Fruit fly (Drosophila melanogaster) whole organism, embryonic: ENCODE measurements around the gene Srp9.
A peak's percentile ranks its signal among the peaks of the same experiment; 100 is the strongest.

Experiments
- CG10366 ChIP-seq: fragments of 200-800 bp; sonication (Bioruptor generic); IDR thresholded peaks from 2 replicates; pipeline ENCODE4 v1.3.6; 2022; ENCODE audit warnings: missing biosample characterization, missing genetic modification characterization
- CG10431 ChIP-seq: fragments of 200-800 bp; sonication (Bioruptor generic); optimal IDR thresholded peaks from 3 replicates; lab custom pipeline; 2018; ENCODE audit warnings: missing biosample characterization, mild to moderate bottlenecking, missing genetic modification characterization
- CG11247 ChIP-seq: fragments of 200-800 bp; sonication (Bioruptor generic); IDR thresholded peaks from 2 replicates; pipeline ENCODE4 v1.3.6; 2022; ENCODE audit warnings: missing biosample characterization, missing genetic modification characterization
- CG11456 ChIP-seq: fragments of 200-800 bp; sonication (Bioruptor generic); IDR thresholded peaks from 3 replicates; pipeline ENCODE4 v1.3.6; 2022; ENCODE audit warnings: missing biosample characterization, missing genetic modification characterization
- CG11695 ChIP-seq: fragments of 200-800 bp; sonication (Bioruptor generic); IDR thresholded peaks from 3 replicates; pipeline ENCODE4 v1.3.6; 2022; ENCODE audit warnings: missing biosample characterization, missing genetic modification characterization
- CG12104 ChIP-seq: fragments of 200-800 bp; sonication (Bioruptor generic); optimal IDR thresholded peaks from 3 replicates; lab custom pipeline; 2016; ENCODE audit warnings: missing biosample characterization, missing genetic modification characterization
- CG12219 ChIP-seq: fragments of 200-800 bp; sonication (Bioruptor generic); optimal IDR thresholded peaks from 3 replicates; lab custom pipeline; 2018; ENCODE audit warnings: missing biosample characterization, mild to moderate bottlenecking, missing genetic modification characterization
- CG14667 ChIP-seq: fragments of 200-800 bp; sonication (Bioruptor generic); IDR thresholded peaks from 2 replicates; pipeline ENCODE4 v1.3.6; 2022; ENCODE audit warnings: missing biosample characterization, missing genetic modification characterization
- CG14710 ChIP-seq: fragments of 200-800 bp; sonication (Bioruptor generic); optimal IDR thresholded peaks from 3 replicates; lab custom pipeline; 2019; ENCODE audit warnings: missing biosample characterization, mild to moderate bottlenecking, missing genetic modification characterization, moderate library complexity
- CG1529 ChIP-seq: fragments of 200-800 bp; sonication (Bioruptor generic); optimal IDR thresholded peaks from 3 replicates; lab custom pipeline; 2018; ENCODE audit warnings: missing biosample characterization, missing genetic modification characterization
- CG17328 ChIP-seq: fragments of 200-800 bp; sonication (Bioruptor generic); IDR thresholded peaks from 2 replicates; pipeline ENCODE4 v1.3.6; 2022; ENCODE audit warnings: missing biosample characterization, missing genetic modification characterization
- CG18764 ChIP-seq: fragments of 200-800 bp; sonication (Bioruptor generic); optimal IDR thresholded peaks from 3 replicates; lab custom pipeline; 2016; ENCODE audit warnings: missing biosample characterization, missing genetic modification characterization
- CG2202 ChIP-seq: fragments of 200-800 bp; sonication (Bioruptor generic); optimal IDR thresholded peaks from 2 replicates; lab custom pipeline; 2018; ENCODE audit warnings: missing biosample characterization, mild to moderate bottlenecking, missing genetic modification characterization
- CG31388 ChIP-seq: fragments of 200-800 bp; sonication (Bioruptor generic); optimal IDR thresholded peaks from 2 replicates; lab custom pipeline; 2016; ENCODE audit warnings: missing biosample characterization, missing genetic modification characterization
- CG34376 ChIP-seq: fragments of 200-800 bp; sonication (Bioruptor generic); optimal IDR thresholded peaks from 2 replicates; lab custom pipeline; 2018; ENCODE audit warnings: missing biosample characterization, mild to moderate bottlenecking, missing genetic modification characterization
- CG4424 ChIP-seq: fragments of 200-800 bp; sonication (Bioruptor generic); optimal IDR thresholded peaks from 3 replicates; lab custom pipeline; 2016; ENCODE audit warnings: missing biosample characterization, missing genetic modification characterization
- CG4707 ChIP-seq: fragments of 200-800 bp; sonication (Bioruptor generic); optimal IDR thresholded peaks from 2 replicates; lab custom pipeline; 2018; ENCODE audit warnings: missing biosample characterization, mild to moderate bottlenecking, missing genetic modification characterization, moderate library complexity
- CG6175 ChIP-seq: fragments of 200-800 bp; sonication (Bioruptor generic); IDR thresholded peaks from 3 replicates; pipeline ENCODE4 v1.3.6; 2022; ENCODE audit warnings: missing biosample characterization, missing genetic modification characterization
- CG7357 ChIP-seq: fragments of 200-800 bp; sonication (Bioruptor generic); IDR thresholded peaks from 3 replicates; pipeline ENCODE4 v1.3.6; 2022; ENCODE audit warnings: missing biosample characterization, missing genetic modification characterization
- CG7745 ChIP-seq: fragments of 200-800 bp; sonication (Bioruptor generic); optimal IDR thresholded peaks from 2 replicates; lab custom pipeline; 2018; ENCODE audit warnings: missing biosample characterization, mild to moderate bottlenecking, missing genetic modification characterization, moderate library complexity
- CG7928 ChIP-seq: fragments of 200-800 bp; sonication (Bioruptor generic); optimal IDR thresholded peaks from 2 replicates; lab custom pipeline; 2017; ENCODE audit warnings: missing biosample characterization, mild to moderate bottlenecking, missing genetic modification characterization
- CG8290 ChIP-seq, 3 experiments: fragments of 200-800 bp; sonication (Bioruptor generic); optimal IDR thresholded peaks; 2 replicates each; lab custom pipeline; 2016 to 2019; ENCODE audit warnings: missing biosample characterization in 3 of 3, missing genetic modification characterization in 3 of 3, mild to moderate bottlenecking in 2 of 3, moderate library complexity in 1 of 3
- CG8944 ChIP-seq: fragments of 200-800 bp; sonication (Bioruptor generic); optimal IDR thresholded peaks from 3 replicates; lab custom pipeline; 2016; ENCODE audit warnings: missing biosample characterization, missing genetic modification characterization
- CG9437 ChIP-seq: fragments of 200-800 bp; sonication (Bioruptor generic); optimal IDR thresholded peaks from 2 replicates; lab custom pipeline; 2018; ENCODE audit warnings: missing biosample characterization, mild to moderate bottlenecking, missing genetic modification characterization
- D ChIP-seq, 2 experiments: fragments of 200-800 bp in 1 of 2; fragments of >200 bp in 1 of 2; sonication (Bioruptor generic) in 1 of 2; optimal IDR thresholded peaks; 2 replicates in 1 of 2; 3 replicates in 1 of 2; lab custom pipeline; 2017; ENCODE audit warnings: mild to moderate bottlenecking in 1 of 2, missing biosample characterization in 1 of 2, missing genetic modification characterization in 1 of 2, missing genetic modification reagents in 1 of 2
- Fer2 ChIP-seq: fragments of 200-800 bp; sonication (Bioruptor generic); optimal IDR thresholded peaks from 2 replicates; lab custom pipeline; 2018; ENCODE audit warnings: missing biosample characterization, mild to moderate bottlenecking, missing genetic modification characterization, moderate library complexity
- HLH4C ChIP-seq: fragments of 200-800 bp; sonication (Bioruptor generic); IDR thresholded peaks from 3 replicates; pipeline ENCODE4 v1.3.6; 2022; ENCODE audit warnings: missing biosample characterization, missing genetic modification characterization; ENCODE audit not compliant: partially characterized antibody
- Optix ChIP-seq: fragments of 200-800 bp; sonication (Bioruptor generic); IDR thresholded peaks from 3 replicates; pipeline ENCODE4 v1.3.6; 2022; ENCODE audit warnings: missing biosample characterization, missing genetic modification characterization
- Sry-δ ChIP-seq: fragments of 200-800 bp; sonication (Bioruptor generic); optimal IDR thresholded peaks from 2 replicates; lab custom pipeline; 2016; ENCODE audit warnings: missing biosample characterization, missing genetic modification characterization
- ap ChIP-seq: fragments of 200-800 bp; sonication (Bioruptor generic); IDR thresholded peaks from 2 replicates; pipeline ENCODE4 v1.3.6; 2022; ENCODE audit warnings: missing biosample characterization, missing genetic modification characterization
- ase ChIP-seq: fragments of 200-800 bp; sonication (Bioruptor generic); IDR thresholded peaks from 3 replicates; pipeline ENCODE4 v1.3.6; 2022; ENCODE audit warnings: missing biosample characterization, missing genetic modification characterization
- az2 ChIP-seq: fragments of 200-800 bp; sonication (Bioruptor generic); optimal IDR thresholded peaks from 3 replicates; lab custom pipeline; 2016; ENCODE audit warnings: missing biosample characterization, missing genetic modification characterization
- dpn ChIP-seq, 2 experiments: fragments of 200-800 bp; sonication (Bioruptor generic); optimal IDR thresholded peaks; 3 replicates each; lab custom pipeline; 2016; ENCODE audit warnings: missing biosample characterization in 2 of 2, missing genetic modification characterization in 2 of 2
- en ChIP-seq: fragments of 200-800 bp; sonication (Bioruptor generic); optimal IDR thresholded peaks from 2 replicates; lab custom pipeline; 2016; ENCODE audit warnings: missing biosample characterization, missing genetic modification characterization
- ken ChIP-seq: fragments of 200-800 bp; sonication (Bioruptor generic); IDR thresholded peaks from 3 replicates; pipeline ENCODE4 v1.3.6; 2022; ENCODE audit warnings: missing biosample characterization, missing genetic modification characterization
- knrl ChIP-seq: fragments of 200-800 bp; sonication (Bioruptor generic); IDR thresholded peaks from 3 replicates; pipeline ENCODE4 v1.3.6; 2022; ENCODE audit warnings: missing biosample characterization, missing genetic modification characterization; ENCODE audit not compliant: partially characterized antibody
- lov ChIP-seq, 2 experiments: fragments of 200-800 bp in 1 of 2; fragments of >200 bp in 1 of 2; sonication (Bioruptor generic) in 1 of 2; IDR thresholded peaks in 1 of 2; optimal IDR thresholded peaks in 1 of 2; 2 replicates in 1 of 2; 3 replicates in 1 of 2; pipeline versions ENCODE4 v1.3.6 to Lab custom; 2017 to 2022; ENCODE audit warnings: missing biosample characterization in 1 of 2, missing genetic modification characterization in 1 of 2
- prd ChIP-seq, 3 experiments: fragments of >200 bp in 2 of 3; fragments of 200-800 bp in 1 of 3; sonication (Bioruptor generic) in 1 of 3; optimal IDR thresholded peaks in 2 of 3; IDR thresholded peaks in 1 of 3; 2 replicates in 2 of 3; 3 replicates in 1 of 3; pipeline versions ENCODE4 v1.3.6 to Lab custom; 2017 to 2022; ENCODE audit warnings: missing biosample characterization in 1 of 3, missing genetic modification characterization in 1 of 3
- ranshi ChIP-seq: fragments of 200-800 bp; sonication (Bioruptor generic); IDR thresholded peaks from 2 replicates; pipeline ENCODE4 v1.3.6; 2022; ENCODE audit warnings: missing biosample characterization, missing genetic modification characterization
- sc ChIP-seq, 3 experiments: fragments of >200 bp in 2 of 3; fragments of 200-800 bp in 1 of 3; sonication (Bioruptor generic) in 1 of 3; optimal IDR thresholded peaks; 2 replicates in 2 of 3; 3 replicates in 1 of 3; lab custom pipeline; 2017; ENCODE audit warnings: mild to moderate bottlenecking in 1 of 3, missing biosample characterization in 1 of 3, missing genetic modification characterization in 1 of 3, missing genetic modification reagents in 1 of 3
- sens-2 ChIP-seq: fragments of 200-800 bp; sonication (Bioruptor generic); IDR thresholded peaks from 2 replicates; pipeline ENCODE4 v1.3.6; 2022; ENCODE audit warnings: missing biosample characterization, missing genetic modification characterization
- stwl ChIP-seq: fragments of 200-800 bp; sonication (Bioruptor generic); optimal IDR thresholded peaks from 3 replicates; lab custom pipeline; 2018; ENCODE audit warnings: missing biosample characterization, mild to moderate bottlenecking, missing genetic modification characterization, moderate library complexity
- tio ChIP-seq: fragments of 200-800 bp; sonication (Bioruptor generic); optimal IDR thresholded peaks from 2 replicates; lab custom pipeline; 2017; ENCODE audit warnings: missing biosample characterization, missing genetic modification characterization, inconsistent platforms
- toy ChIP-seq: fragments of 200-800 bp; sonication (Bioruptor generic); IDR thresholded peaks from 2 replicates; pipeline ENCODE4 v1.3.6; 2022; ENCODE audit warnings: missing biosample characterization, missing genetic modification characterization
- tx ChIP-seq: fragments of 200-800 bp; sonication (Bioruptor generic); optimal IDR thresholded peaks from 2 replicates; lab custom pipeline; 2016; ENCODE audit warnings: missing biosample characterization, missing genetic modification characterization
- vvl ChIP-seq: fragments of 200-800 bp; sonication (Bioruptor generic); IDR thresholded peaks from 2 replicates; pipeline ENCODE4 v1.3.6; 2022; ENCODE audit warnings: missing biosample characterization, missing genetic modification characterization
- wdn ChIP-seq: fragments of 200-800 bp; sonication (Bioruptor generic); IDR thresholded peaks from 2 replicates; pipeline ENCODE4 v1.3.6; 2022; ENCODE audit warnings: missing biosample characterization, missing genetic modification characterization

The Srp9 gene

DNA sequence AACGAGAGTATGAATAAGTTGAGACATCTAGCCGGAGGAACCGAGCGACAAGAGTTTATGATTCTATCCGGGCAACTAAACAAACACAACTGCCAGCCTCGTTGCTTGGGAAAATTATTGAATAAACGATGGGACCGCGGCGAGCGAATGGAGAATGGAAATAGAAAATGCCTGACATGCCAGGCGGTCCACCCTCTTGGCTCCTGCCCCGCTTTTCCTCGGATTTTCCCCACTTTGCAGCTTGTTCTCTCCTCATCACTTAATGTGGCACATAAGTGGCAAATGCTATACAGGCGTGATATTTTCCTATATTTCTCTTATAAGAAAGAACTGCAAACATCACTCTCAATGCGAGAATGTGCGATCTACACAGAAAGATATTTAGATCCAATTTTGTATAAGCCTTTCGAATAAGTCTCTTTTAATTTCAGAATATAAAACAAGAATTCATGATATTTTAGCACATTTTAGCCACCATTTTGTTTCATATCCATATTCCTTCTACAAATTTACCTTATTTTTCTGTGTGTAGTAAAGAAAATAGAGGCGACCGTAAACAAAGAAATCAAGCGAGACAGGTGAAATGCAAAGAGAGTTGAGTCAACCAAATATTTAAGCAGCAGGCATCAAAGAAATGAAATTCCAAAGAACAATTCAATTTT is 32.6 kb upstream of the Srp9 start (continued):
- TF ChIP-seq wdn (GFP tag; lab: Robert Waterston, UW) (peak; percentile 67), D (optimal IDR thresholded peaks at IDR 0.05; lab: Kevin White, UChicago) (no peak), D (GFP tag; optimal IDR thresholded peaks at IDR 0.05; lab: Kevin White, UChicago) (peak; percentile 91), az2 (peak; percentile 86), CG4707 (GFP tag; lab: Kevin White, UChicago) (peak; percentile 84), CG7745 (tag; lab: Kevin White, UChicago) (peak; percentile 49), CG7357 (peak; percentile 72; the same call in 2 of the 3 replicates), stwl (tag; lab: Kevin White, UChicago) (peak; percentile 25), CG6175 (GFP tag; lab: Robert Waterston, UW) (peak; percentile 30; the same call in 1 of the 3 replicates), tio (GFP tag; lab: Kevin White, UChicago) (peak; percentile 62), prd (optimal IDR thresholded peaks at IDR 0.05; lab: Kevin White, UChicago) (no peak), prd (GFP tag; IDR thresholded peaks at IDR 0.05; lab: Robert Waterston, UW) (peak; percentile 89), knrl (GFP tag; lab: Robert Waterston, UW) (no peak), CG18764 (GFP tag; lab: Kevin White, UChicago) (peak; percentile 86), CG2202 (tag; lab: Kevin White, UChicago) (peak; percentile 91), CG11695 (GFP tag; lab: Robert Waterston, UW) (peak; percentile 77; the same call in 2 of the 3 replicates), CG17328 (GFP tag; lab: Robert Waterston, UW) (peak; percentile 87), sc (optimal IDR thresholded peaks at IDR 0.05; lab: Kevin White, UChicago) (no peak), sc (GFP tag; optimal IDR thresholded peaks at IDR 0.05; lab: Kevin White, UChicago) (peak; percentile 87), toy (GFP tag; lab: Robert Waterston, UW) (no peak), CG14667 (GFP tag; lab: Robert Waterston, UW) (peak; percentile 70), vvl (GFP tag; lab: Robert Waterston, UW) (peak; percentile 95), CG9437 (GFP tag; lab: Kevin White, UChicago) (peak; percentile 75), CG12104 (peak; percentile 71), CG12219 (GFP tag; lab: Kevin White, UChicago) (peak; percentile 80), ap (peak; percentile 80), CG10431 (GFP tag; lab: Kevin White, UChicago) (peak; percentile 77), CG8290 (GFP tag; optimal IDR thresholded peaks at IDR 0.05; lab: Kevin White, UChicago) (peak; percentile 74), CG8290 (tag; optimal IDR thresholded peaks at IDR 0.05; lab: Kevin White, UChicago) (peak; percentile 32 to 48), ken (GFP tag; lab: Robert Waterston, UW) (peak; percentile 84), CG7928 (GFP tag; lab: Kevin White, UChicago) (peak; percentile 41), CG34376 (GFP tag; lab: Kevin White, UChicago) (no peak), HLH4C (GFP tag; lab: Robert Waterston, UW) (no peak), tx (GFP tag; lab: Kevin White, UChicago) (peak; percentile 79), ranshi (GFP tag; lab: Robert Waterston, UW) (peak; percentile 85), CG4424 (GFP tag; lab: Kevin White, UChicago) (peak; percentile 85), dpn (GFP tag; optimal IDR thresholded peaks at IDR 0.05; lab: Kevin White, UChicago) (peak; percentile 74 to 82), CG10366 (GFP tag; lab: Robert Waterston, UW) (no peak; the same call in 1 of the 2 replicates), lov (optimal IDR thresholded peaks at IDR 0.05; lab: Kevin White, UChicago) (no peak), lov (GFP tag; IDR thresholded peaks at IDR 0.05; lab: Robert Waterston, UW) (0 out of 3 replicates have a peak, but pooled peaks have one; percentile 71), CG11456 (peak; percentile 79), Fer2 (tag; lab: Kevin White, UChicago) (peak; percentile 67), CG8944 (peak; percentile 74), Sry-δ (peak; percentile 37), CG1529 (GFP tag; lab: Kevin White, UChicago) (peak; percentile 85), CG11247 (GFP tag; lab: Robert Waterston, UW) (peak; percentile 70), ase (peak; percentile 80), Optix (no peak), en (GFP tag; lab: Kevin White, UChicago) (peak; percentile 49), CG14710 (tag; lab: Kevin White, UChicago) (peak; percentile 92), CG31388 (GFP tag; lab: Kevin White, UChicago) (peak; percentile 65), sens-2 (GFP tag; lab: Robert Waterston, UW) (peak; percentile 72)
